Worm (Caenorhabditis elegans): ENCODE data around the gene C48B4.7.
A peak's percentile ranks its signal among the peaks of the same experiment; 100 is the strongest.

C48B4.7 gene

ce11 chrIII:9521410-9522090, 37.7 kb downstream of the C48B4.7 start, which contains the start of the genes clu-1 and prp-40 (continued):
- peak; percentile 85 for TF ChIP-seq nhr-11 (tag; optimal IDR thresholded peaks at IDR 0.05)
- TF ChIP-seq php-3 (GFP tag; IDR thresholded peaks at IDR 0.05), result no peak
- 0 out of 2 replicates have a peak, but pooled peaks have one; percentile 14 for TF ChIP-seq snpc-1.2 (GFP tag; IDR thresholded peaks at IDR 0.05)
- TF ChIP-seq dmd-6 (GFP tag; IDR thresholded peaks at IDR 0.05), result peak; percentile 75
- TF ChIP-seq unc-39 (tag; optimal IDR thresholded peaks at IDR 0.05), result no peak
- no peak for TF ChIP-seq mdt-29 (GFP tag; IDR thresholded peaks at IDR 0.05)
- no peak for TF ChIP-seq aly-2 (tag; optimal IDR thresholded peaks at IDR 0.05)
- no peak for TF ChIP-seq egl-27 (tag; optimal IDR thresholded peaks at IDR 0.05)
- peak; percentile 77 for TF ChIP-seq ama-1 (optimal IDR thresholded peaks at IDR 0.05)
- peak; percentile 43; the same call in 1 of the 2 replicates for TF ChIP-seq vab-7 (GFP tag; IDR thresholded peaks at IDR 0.05)
- no peak for TF ChIP-seq saeg-2 (GFP tag; IDR thresholded peaks at IDR 0.05)
- TF ChIP-seq F37D6.2 (tag; optimal IDR thresholded peaks at IDR 0.05), result peak; percentile 51
- peak; percentile 83 for TF ChIP-seq dpl-1 (GFP tag; optimal IDR thresholded peaks at IDR 0.05)
- no peak for TF ChIP-seq lim-7 (GFP tag; IDR thresholded peaks at IDR 0.05)
- TF ChIP-seq lin-13 (GFP tag; optimal IDR thresholded peaks at IDR 0.05), result peak; percentile 86
- no peak for TF ChIP-seq skn-1 (tag; optimal IDR thresholded peaks at IDR 0.05)
- TF ChIP-seq T20F7.1 (GFP tag; optimal IDR thresholded peaks at IDR 0.05), result no peak
- TF ChIP-seq D1046.2 (GFP tag; IDR thresholded peaks at IDR 0.05), result no peak
- peak; percentile 62 for TF ChIP-seq spr-1 (tag; optimal IDR thresholded peaks at IDR 0.05)
- TF ChIP-seq mxl-2 (GFP tag; conservative IDR thresholded peaks at IDR 0.05), result no peak
- peak in 1 of 2 experiments; percentile 37 for TF ChIP-seq mdl-1 (tag; optimal IDR thresholded peaks at IDR 0.05)
- TF ChIP-seq hlh-11 (tag; optimal IDR thresholded peaks at IDR 0.05), result peak; percentile 87
- TF ChIP-seq T26A8.4 (GFP tag; IDR thresholded peaks at IDR 0.05), result peak; percentile 67
- no peak for TF ChIP-seq daf-8 (GFP tag; IDR thresholded peaks at IDR 0.05)
- TF ChIP-seq daf-12 (tag; optimal IDR thresholded peaks at IDR 0.05), result no peak
- TF ChIP-seq lin-29 (GFP tag; IDR thresholded peaks at IDR 0.05), result 0 out of 2 replicates have a peak, but pooled peaks have one; percentile 12
- TF ChIP-seq ceh-44 (GFP tag; IDR thresholded peaks at IDR 0.05), result 0 out of 2 replicates have a peak, but pooled peaks have one; percentile 41
- TF ChIP-seq Y48G9A.11 (GFP tag; IDR thresholded peaks at IDR 0.05), result no peak
- TF ChIP-seq unc-62 (GFP tag; optimal IDR thresholded peaks at IDR 0.05 in 1 of 2), result peak in 1 of 2 experiments; percentile 99
- no peak for TF ChIP-seq unc-62 (tag; optimal IDR thresholded peaks at IDR 0.05)
- peak; percentile 17 for TF ChIP-seq zip-2 (tag; optimal IDR thresholded peaks at IDR 0.05)
- TF ChIP-seq zag-1 (tag; optimal IDR thresholded peaks at IDR 0.05), result no peak
- no peak for TF ChIP-seq Y5F2A.4 (GFP tag; optimal IDR thresholded peaks at IDR 0.05)
- no peak for TF ChIP-seq gei-8 (GFP tag; optimal IDR thresholded peaks at IDR 0.05)
- no peak for TF ChIP-seq dmd-8 (GFP tag; IDR thresholded peaks at IDR 0.05)
- TF ChIP-seq ZK337.2 (GFP tag; IDR thresholded peaks at IDR 0.05), result no peak
- TF ChIP-seq snpc-4 (tag; optimal IDR thresholded peaks at IDR 0.05), result peak; percentile 23
- TF ChIP-seq ceh-82 (tag; optimal IDR thresholded peaks at IDR 0.05), result no peak
- TF ChIP-seq zip-11 (GFP tag; IDR thresholded peaks at IDR 0.05), result no peak
- TF ChIP-seq ztf-11 (tag; optimal IDR thresholded peaks at IDR 0.05), result no peak
- TF ChIP-seq cey-2 (tag; optimal IDR thresholded peaks at IDR 0.05; ENCODE audit: borderline replicate concordance, insufficient read depth), result no peak
- peak; percentile 57; the same call in 1 of the 2 replicates for TF ChIP-seq zfp-3 (GFP tag; conservative IDR thresholded peaks at IDR 0.05)
- TF ChIP-seq Y75B8A.6 (GFP tag; IDR thresholded peaks at IDR 0.05), result no peak
- peak; percentile 52; the same call in 1 of the 2 replicates for TF ChIP-seq ceh-20 (GFP tag; IDR thresholded peaks at IDR 0.05)
- peak; percentile 64 for TF ChIP-seq nhr-28 (tag; optimal IDR thresholded peaks at IDR 0.05)
- peak; percentile 36 for TF ChIP-seq F10B5.3 (tag; optimal IDR thresholded peaks at IDR 0.05)
- TF ChIP-seq F26F4.8 (GFP tag; conservative IDR thresholded peaks at IDR 0.05), result no peak
- peak; percentile 78 for TF ChIP-seq nhr-77 (tag; optimal IDR thresholded peaks at IDR 0.05)
- no peak for TF ChIP-seq nhr-237 (tag; optimal IDR thresholded peaks at IDR 0.05)
- no peak for TF ChIP-seq ceh-62 (tag; optimal IDR thresholded peaks at IDR 0.05)
- TF ChIP-seq nhr-25 (tag; optimal IDR thresholded peaks at IDR 0.05; ENCODE audit: borderline replicate concordance, insufficient read depth), result peak; percentile 49

Data from whole organism, L4 larva.